Worm (Caenorhabditis elegans) whole organism, young adult: Measurements from ENCODE around the gene crls-1.

Experiments used
- F10E7.11 ChIP-seq: sonication (generic microtip); optimal IDR thresholded peaks from 2 replicates; lab custom pipeline; 2017; ENCODE audit warnings: mild to moderate bottlenecking, missing genetic modification characterization, moderate library complexity, missing compliant biosample characterization
- F22D6.2 ChIP-seq: sonication (generic microtip); optimal IDR thresholded peaks from 2 replicates; lab custom pipeline; 2016; ENCODE audit warnings: mild to moderate bottlenecking, missing genetic modification characterization, missing compliant biosample characterization
- F23B12.7 ChIP-seq: sonication (generic microtip); optimal IDR thresholded peaks from 2 replicates; lab custom pipeline; 2017; ENCODE audit warnings: missing genetic modification characterization, mild to moderate bottlenecking, missing compliant biosample characterization, antibody characterized with exemption, moderate library complexity; ENCODE audit not compliant: insufficient read depth
- F33H1.4 ChIP-seq: fragments of 200-800 bp; sonication (Bioruptor generic); IDR thresholded peaks from 2 replicates; pipeline ENCODE4 v1.3.6; 2022; ENCODE audit warnings: missing genetic modification reagents, missing genetic modification characterization, missing compliant biosample characterization
- F39B2.1 ChIP-seq: fragments of 200-800 bp; sonication (Bioruptor generic); IDR thresholded peaks from 2 replicates; pipeline ENCODE4 v1.3.6; 2022; ENCODE audit warnings: missing genetic modification reagents, missing genetic modification characterization, missing compliant biosample characterization
- F52B5.7 ChIP-seq: sonication (generic microtip); optimal IDR thresholded peaks from 2 replicates; lab custom pipeline; 2016; ENCODE audit warnings: mild to moderate bottlenecking, missing genetic modification characterization, missing compliant biosample characterization
- F57A8.1 ChIP-seq: fragments of 200-800 bp; sonication (Bioruptor generic); optimal IDR thresholded peaks from 2 replicates; lab custom pipeline; 2018; ENCODE audit warnings: mild to moderate bottlenecking, missing genetic modification characterization, moderate library complexity, missing compliant biosample characterization
- K11D2.4 ChIP-seq: fragments of 200-800 bp; sonication (Bioruptor generic); IDR thresholded peaks from 2 replicates; pipeline ENCODE4 v1.3.6; 2022; ENCODE audit warnings: missing genetic modification reagents, missing genetic modification characterization, missing compliant biosample characterization
- T07F8.4 ChIP-seq: sonication (generic microtip); optimal IDR thresholded peaks from 2 replicates; lab custom pipeline; 2016; ENCODE audit warnings: mild to moderate bottlenecking, missing genetic modification characterization, moderate library complexity, missing compliant biosample characterization
- Y53G8AR.9 ChIP-seq: fragments of 200-800 bp; sonication (Bioruptor generic); conservative IDR thresholded peaks from 2 replicates; pipeline ENCODE4 v1.3.6; 2022; ENCODE audit warnings: missing genetic modification reagents, missing genetic modification characterization, missing compliant biosample characterization
- Y95B8A.8 ChIP-seq: fragments of 200-800 bp; sonication (Bioruptor generic); IDR thresholded peaks from 2 replicates; pipeline ENCODE4 v1.3.6; 2022; ENCODE audit warnings: missing genetic modification reagents, missing genetic modification characterization, missing compliant biosample characterization
- ama-1 ChIP-seq, 3 experiments: fragments of 150-350 bp in 1 of 3; sonication (generic microtip) in 2 of 3; optimal IDR thresholded peaks; 2 replicates each; lab custom pipeline; 2014 to 2018; ENCODE audit warnings: missing biosample characterization in 2 of 3, missing genetic modification characterization in 2 of 3, missing genetic modification reagents in 2 of 3
- aptf-3 ChIP-seq: fragments of 200-800 bp; sonication (Bioruptor generic); IDR thresholded peaks from 2 replicates; pipeline ENCODE4 v1.3.6; 2022; ENCODE audit warnings: missing genetic modification characterization, missing compliant biosample characterization
- athp-1 ChIP-seq: sonication (generic microtip); optimal IDR thresholded peaks from 2 replicates; lab custom pipeline; 2017; ENCODE audit warnings: mild to moderate bottlenecking, missing genetic modification characterization, missing compliant biosample characterization
- attf-3 ChIP-seq: fragments of 200-800 bp; sonication (Bioruptor generic); conservative IDR thresholded peaks from 2 replicates; pipeline ENCODE4 v1.3.6; 2022; ENCODE audit warnings: missing genetic modification reagents, missing genetic modification characterization, missing compliant biosample characterization
- cebp-2 ChIP-seq: fragments of 200-800 bp; sonication (Bioruptor generic); IDR thresholded peaks from 2 replicates; pipeline ENCODE4 v1.3.6; 2022; ENCODE audit warnings: missing genetic modification characterization, missing compliant biosample characterization
- ceh-100 ChIP-seq: fragments of 200-800 bp; sonication (Bioruptor generic); IDR thresholded peaks from 2 replicates; pipeline ENCODE4 v1.3.6; 2022; ENCODE audit warnings: missing genetic modification reagents, missing genetic modification characterization, missing compliant biosample characterization
- ceh-40 ChIP-seq: fragments of 200-800 bp; sonication (Bioruptor generic); IDR thresholded peaks from 2 replicates; pipeline ENCODE4 v1.3.6; 2022; ENCODE audit warnings: missing genetic modification characterization, missing compliant biosample characterization
- ceh-58 ChIP-seq: fragments of 200-800 bp; sonication (Bioruptor generic); IDR thresholded peaks from 2 replicates; pipeline ENCODE4 v1.3.6; 2022; ENCODE audit warnings: missing genetic modification characterization, missing compliant biosample characterization
- ceh-79 ChIP-seq: sonication (generic microtip); optimal IDR thresholded peaks from 2 replicates; lab custom pipeline; 2017; ENCODE audit warnings: mild to moderate bottlenecking, missing genetic modification characterization, missing compliant biosample characterization
- egl-18 ChIP-seq: fragments of 200-800 bp; sonication (Bioruptor generic); IDR thresholded peaks from 2 replicates; pipeline ENCODE4 v1.3.6; 2022; ENCODE audit warnings: missing genetic modification reagents, missing genetic modification characterization, missing compliant biosample characterization
- ekl-4 ChIP-seq: fragments of 200-800 bp; sonication (Bioruptor generic); IDR thresholded peaks from 2 replicates; pipeline ENCODE4 v1.3.6; 2022; ENCODE audit warnings: missing genetic modification reagents, missing genetic modification characterization, missing compliant biosample characterization
- fkh-3 ChIP-seq: sonication (generic microtip); optimal IDR thresholded peaks from 2 replicates; lab custom pipeline; 2016; ENCODE audit warnings: mild to moderate bottlenecking, missing genetic modification characterization, missing compliant biosample characterization
- gei-17 ChIP-seq: fragments of 200-800 bp; sonication (Bioruptor generic); optimal IDR thresholded peaks from 2 replicates; lab custom pipeline; 2018; ENCODE audit warnings: mild to moderate bottlenecking, missing genetic modification characterization, missing compliant biosample characterization
- hlh-26 ChIP-seq: fragments of 200-800 bp; sonication (Bioruptor generic); conservative IDR thresholded peaks from 2 replicates; pipeline ENCODE4 v1.3.6; 2022; ENCODE audit warnings: missing genetic modification reagents, missing genetic modification characterization, missing compliant biosample characterization
- hmg-1.2 ChIP-seq: fragments of 200-800 bp; sonication (Bioruptor generic); IDR thresholded peaks from 2 replicates; pipeline ENCODE4 v1.3.6; 2022; ENCODE audit warnings: missing genetic modification reagents, missing genetic modification characterization, missing compliant biosample characterization
- hsf-1 ChIP-seq: fragments of 200-800 bp; sonication (Bioruptor generic); IDR thresholded peaks from 2 replicates; pipeline ENCODE4 v1.3.6; 2022; ENCODE audit warnings: missing genetic modification reagents, missing genetic modification characterization, missing compliant biosample characterization
- lin-40 ChIP-seq: sonication (generic microtip); optimal IDR thresholded peaks from 2 replicates; lab custom pipeline; 2016; ENCODE audit warnings: missing genetic modification characterization, mild to moderate bottlenecking, missing compliant biosample characterization, missing genotype, missing genetic modification reagents
- lsl-1 ChIP-seq: fragments of 200-800 bp; sonication (Bioruptor generic); optimal IDR thresholded peaks from 2 replicates; lab custom pipeline; 2018; ENCODE audit warnings: mild to moderate bottlenecking, missing genetic modification characterization, moderate library complexity, missing compliant biosample characterization
- madf-3 ChIP-seq: fragments of 200-800 bp; sonication (Bioruptor generic); IDR thresholded peaks from 2 replicates; pipeline ENCODE4 v1.3.6; 2022; ENCODE audit warnings: missing genetic modification reagents, missing genetic modification characterization, missing compliant biosample characterization
- madf-8 ChIP-seq: fragments of 200-800 bp; sonication (Bioruptor generic); conservative IDR thresholded peaks from 2 replicates; pipeline ENCODE4 v1.3.6; 2022; ENCODE audit warnings: missing genetic modification reagents, missing genetic modification characterization, missing compliant biosample characterization
- mxl-1 ChIP-seq: sonication (generic microtip); optimal IDR thresholded peaks from 2 replicates; lab custom pipeline; 2016; ENCODE audit warnings: missing genetic modification characterization, missing compliant biosample characterization
- rcor-1 ChIP-seq: fragments of 200-800 bp; sonication (Bioruptor generic); IDR thresholded peaks from 2 replicates; pipeline ENCODE4 v1.3.6; 2022; ENCODE audit warnings: missing genetic modification reagents, missing genetic modification characterization, missing compliant biosample characterization
- snpc-1.1 ChIP-seq: sonication (generic microtip); optimal IDR thresholded peaks from 2 replicates; lab custom pipeline; 2017; ENCODE audit warnings: missing genetic modification characterization, mild to moderate bottlenecking, missing compliant biosample characterization, antibody characterized with exemption, moderate library complexity, missing genotype, missing genetic modification reagents; ENCODE audit not compliant: insufficient read depth
- snpc-1.3 ChIP-seq: sonication (generic microtip); optimal IDR thresholded peaks from 2 replicates; lab custom pipeline; 2017; ENCODE audit warnings: missing genetic modification characterization, mild to moderate bottlenecking, missing compliant biosample characterization, antibody characterized with exemption, moderate library complexity, missing genotype, missing genetic modification reagents; ENCODE audit not compliant: insufficient read depth
- sptf-2 ChIP-seq: fragments of 200-800 bp; sonication (Bioruptor generic); optimal IDR thresholded peaks from 2 replicates; lab custom pipeline; 2018; ENCODE audit warnings: mild to moderate bottlenecking, missing genetic modification characterization, missing compliant biosample characterization
- tbx-9 ChIP-seq: sonication (generic microtip); optimal IDR thresholded peaks from 2 replicates; lab custom pipeline; 2016; ENCODE audit warnings: borderline replicate concordance, missing genetic modification characterization, inconsistent platforms, missing compliant biosample characterization
- unc-62 ChIP-seq: fragments of 150-350 bp; optimal IDR thresholded peaks from 2 replicates; lab custom pipeline; 2014; ENCODE audit warnings: missing biosample characterization, missing genetic modification reagents, missing genetic modification characterization
- xnd-1 ChIP-seq: sonication (generic microtip); optimal IDR thresholded peaks from 2 replicates; lab custom pipeline; 2016; ENCODE audit warnings: missing genotype, missing genetic modification reagents, missing genetic modification characterization, missing compliant biosample characterization
- zim-3 ChIP-seq: sonication (generic microtip); optimal IDR thresholded peaks from 2 replicates; lab custom pipeline; 2017; ENCODE audit warnings: mild to moderate bottlenecking, missing genetic modification characterization, moderate library complexity, missing compliant biosample characterization
- ztf-26 ChIP-seq: sonication (generic microtip); optimal IDR thresholded peaks from 2 replicates; lab custom pipeline; 2017; ENCODE audit warnings: missing genetic modification characterization, missing compliant biosample characterization
- ztf-6 ChIP-seq: fragments of 200-800 bp; sonication (Bioruptor generic); IDR thresholded peaks from 2 replicates; pipeline ENCODE4 v1.3.6; 2022; ENCODE audit warnings: missing genetic modification reagents, missing genetic modification characterization, missing compliant biosample characterization

Gene crls-1

DNA sequence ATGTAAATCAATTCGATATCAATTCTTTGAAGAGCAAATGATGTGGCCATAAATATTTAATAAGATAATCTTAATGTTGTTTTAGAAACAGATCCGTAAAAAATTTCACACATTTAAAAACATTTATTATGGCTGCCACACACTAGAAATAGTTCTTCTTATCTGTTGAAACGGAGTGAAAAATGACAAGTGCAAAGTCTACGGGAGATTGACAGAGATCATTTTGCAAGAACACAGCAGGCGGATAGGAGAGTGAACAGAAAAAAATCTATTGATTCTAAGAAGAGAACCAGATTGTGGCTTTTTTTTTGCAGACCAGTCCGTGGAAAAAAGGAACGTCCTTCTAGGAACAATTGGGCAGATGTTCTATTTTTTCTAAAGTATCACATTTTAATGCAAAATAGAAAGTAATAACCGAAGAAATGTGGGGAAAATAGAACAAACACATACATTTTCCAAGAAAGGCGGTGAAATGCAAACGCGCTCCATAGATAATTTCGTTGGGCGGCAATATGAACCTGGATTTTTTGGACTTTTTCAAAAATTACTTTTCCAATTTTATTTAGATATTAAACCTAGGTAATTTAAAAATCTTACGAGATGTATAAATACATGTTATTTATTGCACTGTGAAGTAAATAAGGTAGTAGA is 8.0 kb downstream of the crls-1 start (continued):
- no peak for TF ChIP-seq zim-3 (tag; lab: Kevin White, UChicago)
- TF ChIP-seq gei-17 (GFP tag; lab: Kevin White, UChicago), result no peak
- TF ChIP-seq xnd-1 (tag; lab: Kevin White, UChicago), result no peak
- no peak for TF ChIP-seq unc-62 (GFP tag; lab: Kevin White, UChicago)
- no peak for TF ChIP-seq ceh-79 (tag; lab: Kevin White, UChicago)
- TF ChIP-seq egl-18 (GFP tag; lab: Robert Waterston, UW), result no peak
- TF ChIP-seq hlh-26, result no peak
- TF ChIP-seq ama-1 (optimal IDR thresholded peaks at IDR 0.05; lab: Kevin White, UChicago), result no peak
- TF ChIP-seq ama-1 (GFP tag; optimal IDR thresholded peaks at IDR 0.05; lab: Kevin White, UChicago), result no peak
- TF ChIP-seq ztf-26 (tag; lab: Kevin White, UChicago), result peak; percentile 21
- TF ChIP-seq Y95B8A.8 (GFP tag; lab: Robert Waterston, UW), result no peak
- no peak for TF ChIP-seq ceh-40 (GFP tag; lab: Robert Waterston, UW)
- TF ChIP-seq F33H1.4 (GFP tag; lab: Robert Waterston, UW), result no peak
- no peak for TF ChIP-seq fkh-3 (tag; lab: Kevin White, UChicago)
- no peak for TF ChIP-seq mxl-1
- TF ChIP-seq attf-3 (GFP tag; lab: Robert Waterston, UW), result 0 out of 2 replicates have a peak, but pooled peaks have one; percentile 8
- TF ChIP-seq lsl-1, result no peak
- no peak for TF ChIP-seq hsf-1 (GFP tag; lab: Robert Waterston, UW)
- no peak for TF ChIP-seq madf-8 (GFP tag; lab: Robert Waterston, UW)
- no peak for TF ChIP-seq sptf-2 (GFP tag; lab: Kevin White, UChicago)
- peak; percentile 25 for TF ChIP-seq lin-40 (tag; lab: Kevin White, UChicago)
- no peak for TF ChIP-seq F10E7.11 (tag; lab: Kevin White, UChicago)
- no peak for TF ChIP-seq K11D2.4 (GFP tag; lab: Robert Waterston, UW)
- no peak for TF ChIP-seq ztf-6 (GFP tag; lab: Robert Waterston, UW)
- no peak for TF ChIP-seq cebp-2 (GFP tag; lab: Robert Waterston, UW)
- TF ChIP-seq athp-1 (tag; lab: Kevin White, UChicago), result peak; percentile 19
- no peak for TF ChIP-seq tbx-9
- no peak for TF ChIP-seq F22D6.2 (tag; lab: Kevin White, UChicago)
- no peak for TF ChIP-seq F57A8.1 (GFP tag; lab: Kevin White, UChicago)
- no peak for TF ChIP-seq F23B12.7 (tag; lab: Kevin White, UChicago)
- no peak for TF ChIP-seq snpc-1.1 (tag; lab: Kevin White, UChicago)
- TF ChIP-seq ceh-58 (GFP tag; lab: Robert Waterston, UW), result no peak
- no peak for TF ChIP-seq F39B2.1 (GFP tag; lab: Robert Waterston, UW)
- TF ChIP-seq snpc-1.3 (tag; lab: Kevin White, UChicago), result no peak
- TF ChIP-seq T07F8.4 (tag; lab: Kevin White, UChicago), result no peak
- no peak for TF ChIP-seq rcor-1 (GFP tag; lab: Robert Waterston, UW)

DNA sequence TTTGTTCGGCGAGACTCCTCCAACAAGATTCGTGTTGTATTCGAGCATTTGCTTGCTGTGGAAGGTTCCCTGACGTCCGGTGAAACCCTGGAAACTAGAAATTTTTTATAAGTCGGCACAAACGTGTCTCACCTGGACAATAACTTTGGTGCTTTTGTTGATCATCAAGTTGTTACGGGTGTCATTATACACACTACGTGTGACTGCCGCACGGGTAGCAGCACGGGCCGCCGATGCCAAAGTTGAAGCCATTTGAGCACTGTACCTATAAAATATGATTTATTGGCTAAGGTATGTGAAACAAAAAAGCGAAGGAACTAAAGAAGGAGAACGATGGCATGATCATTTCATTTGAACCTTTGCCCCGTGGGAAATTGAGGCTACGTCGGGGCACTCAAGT is 8.6 kb downstream of the crls-1 start, which contains the start of gene sucl-2:
Gene sucl-2 (minus strand): TSS at position 265 of the 400 bp plus-strand sequence.
- TF ChIP-seq madf-3 (GFP tag; lab: Robert Waterston, UW) (peak; percentile 68; the same call in 1 of the 2 replicates), ekl-4 (GFP tag; lab: Robert Waterston, UW) (peak; percentile 33; the same call in 1 of the 2 replicates), aptf-3 (no peak), Y53G8AR.9 (GFP tag; lab: Robert Waterston, UW) (no peak), ztf-26 (tag; lab: Kevin White, UChicago) (no peak), F52B5.7 (tag; lab: Kevin White, UChicago) (no peak), hmg-1.2 (GFP tag; lab: Robert Waterston, UW) (0 out of 2 replicates have a peak, but pooled peaks have one; percentile 8), ceh-100 (GFP tag; lab: Robert Waterston, UW) (0 out of 2 replicates have a peak, but pooled peaks have one; percentile 9)
- TF ChIP-seq, all 124 proteins: peak for 4
